Worm (Caenorhabditis elegans) whole organism, midembryonic: ENCODE data around the gene Y71H2B.11.

ENCODE experiments used
- cog-1 ChIP-seq: sonication (generic microtip); optimal IDR thresholded peaks from 2 replicates; lab custom pipeline; 2016; ENCODE audit warnings: missing genetic modification characterization, missing compliant biosample characterization
- med-1 ChIP-seq: sonication (generic microtip); optimal IDR thresholded peaks from 2 replicates; lab custom pipeline; 2017; ENCODE audit warnings: missing genetic modification characterization, mild to moderate bottlenecking, missing compliant biosample characterization, antibody characterized with exemption, missing genetic modification reagents; ENCODE audit not compliant: insufficient read depth
- ztf-29 ChIP-seq: fragments of 200-800 bp; sonication (Bioruptor generic); IDR thresholded peaks from 2 replicates; pipeline ENCODE4 v1.3.6; 2022; ENCODE audit warnings: missing genetic modification reagents, missing genetic modification characterization, missing compliant biosample characterization

- TF ChIP-seq ztf-29, result no peak
- TF ChIP-seq cog-1 (tag; lab: Kevin White, UChicago), result no peak
- TF ChIP-seq med-1 (GFP tag; lab: Kevin White, UChicago), result no peak
Observed at ce11 chrIII:2651519-2651918, 47.7 kb downstream of the Y71H2B.11 start.
